Fruit fly (Drosophila melanogaster) Kc167 (cell line): ENCODE results near the gene Theg.

Experiments
- Myc ChIP-seq: fragments of >200 bp; optimal IDR thresholded peaks from 2 replicates; lab custom pipeline; 2017; ENCODE audit warnings: missing external identifiers
- Sin3A ChIP-seq: fragments of >200 bp; optimal IDR thresholded peaks from 2 replicates; lab custom pipeline; 2018; ENCODE audit warnings: missing external identifiers
- h ChIP-seq: fragments of >200 bp; optimal IDR thresholded peaks from 3 replicates; lab custom pipeline; 2018; ENCODE audit warnings: missing external identifiers
- insv ChIP-seq: fragments of >200 bp; optimal IDR thresholded peaks from 3 replicates; lab custom pipeline; 2018; ENCODE audit warnings: missing external identifiers
- psq ChIP-seq: fragments of >200 bp; optimal IDR thresholded peaks from 2 replicates; lab custom pipeline; 2017; ENCODE audit warnings: missing external identifiers
- ttk ChIP-seq: sonication (Bioruptor generic); optimal IDR thresholded peaks from 2 replicates; lab custom pipeline; 2017; ENCODE audit warnings: missing external identifiers

DNA sequence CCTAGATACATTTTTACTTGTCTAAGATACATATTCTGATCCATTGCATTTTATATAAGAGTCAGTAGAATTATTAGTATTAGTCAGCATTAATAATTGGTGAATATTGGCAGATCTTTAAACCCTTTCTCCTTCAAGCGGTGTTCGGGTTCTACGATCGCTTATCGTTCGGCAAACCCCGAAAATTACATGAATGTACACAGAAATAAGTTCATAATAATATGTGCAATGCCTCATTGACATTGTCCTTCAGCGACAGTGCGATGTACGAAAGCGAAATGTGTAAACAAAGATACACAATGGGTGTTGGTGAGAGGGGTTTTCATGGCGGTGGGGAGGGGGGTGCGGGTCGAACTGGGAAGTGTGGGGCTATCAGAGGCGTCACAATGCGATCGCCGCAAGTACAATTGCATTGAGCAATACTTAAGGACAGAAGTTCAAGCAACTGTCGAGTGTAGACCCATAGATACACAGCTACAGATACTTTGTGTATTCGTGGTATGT lies 38.1 kb upstream of the Theg start:
- TF ChIP-seq ttk (lab: Kevin White, UChicago) (no peak), h (no peak), psq (lab: Kevin White, UChicago) (no peak), Sin3A (lab: Kevin White, UChicago) (no peak), Myc (lab: Kevin White, UChicago) (no peak), insv (no peak)
